Worm (Caenorhabditis elegans) whole organism, L4 larva: Measurements from ENCODE around the gene dis-3.

Experiments
- ama-1 ChIP-seq: fragments of 150-350 bp; optimal IDR thresholded peaks from 2 replicates; lab custom pipeline; 2014; ENCODE audit warnings: inconsistent platforms, mixed read lengths
- lin-29 ChIP-seq: fragments of 200-800 bp; sonication (Bioruptor generic); IDR thresholded peaks from 2 replicates; pipeline ENCODE4 v1.3.6; 2022; ENCODE audit warnings: missing genetic modification reagents, missing genetic modification characterization, missing compliant biosample characterization
- madf-5 ChIP-seq, 2 experiments: fragments of 200-800 bp; sonication (Bioruptor generic); IDR thresholded peaks; 2 replicates each; pipeline ENCODE4 v1.3.6; 2022; ENCODE audit warnings: missing compliant biosample characterization in 2 of 2, missing genetic modification characterization in 2 of 2
- mdl-1 ChIP-seq, 2 experiments: fragments of 150-350 bp in 1 of 2; sonication (generic microtip) in 1 of 2; optimal IDR thresholded peaks; 2 replicates each; lab custom pipeline; 2014 to 2017; ENCODE audit warnings: missing biosample characterization in 2 of 2, missing genetic modification characterization in 2 of 2
- nhr-237 ChIP-seq: sonication (generic microtip); optimal IDR thresholded peaks from 2 replicates; lab custom pipeline; 2017; ENCODE audit warnings: missing biosample characterization, missing genetic modification characterization
- snpc-4 ChIP-seq: fragments of 150-350 bp; optimal IDR thresholded peaks from 2 replicates; lab custom pipeline; 2014; ENCODE audit warnings: missing biosample characterization, missing genetic modification characterization
- unc-39 ChIP-seq: sonication (generic microtip); optimal IDR thresholded peaks from 2 replicates; lab custom pipeline; 2017; ENCODE audit warnings: missing biosample characterization, missing genetic modification characterization
- zip-11 ChIP-seq: fragments of 200-800 bp; sonication (Bioruptor generic); IDR thresholded peaks from 2 replicates; pipeline ENCODE4 v1.3.6; 2022; ENCODE audit warnings: missing genetic modification characterization, missing compliant biosample characterization

DNA sequence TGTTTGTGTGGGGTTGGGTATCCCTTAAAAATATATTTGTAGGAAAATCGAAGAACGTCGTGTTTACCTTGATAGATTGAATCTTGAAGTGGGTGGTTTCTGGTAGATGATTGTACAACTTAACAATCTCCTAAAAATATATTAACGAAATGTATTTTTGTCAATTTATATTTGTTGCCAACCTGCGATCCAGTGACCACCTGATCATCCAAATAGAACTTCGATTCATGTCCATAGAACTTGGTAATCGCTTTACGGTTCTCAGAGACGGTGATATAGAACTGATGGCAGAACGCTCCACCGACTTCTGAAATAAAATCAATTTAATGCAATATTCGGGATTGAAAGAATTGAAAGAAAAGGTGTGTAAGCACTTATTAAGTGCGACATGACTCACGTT lies 31.4 kb downstream of the dis-3 start:
- TF ChIP-seq nhr-237 (tag; lab: Kevin White, UChicago) (no peak), lin-29 (GFP tag; lab: Robert Waterston, UW) (no peak), mdl-1 (tag; optimal IDR thresholded peaks at IDR 0.05; lab: Kevin White, UChicago) (no peak), zip-11 (GFP tag; lab: Robert Waterston, UW) (no peak), unc-39 (tag; lab: Kevin White, UChicago) (no peak), ama-1 (lab: Kevin White, UChicago) (no peak), snpc-4 (tag; lab: Kevin White, UChicago) (no peak), madf-5 (GFP tag; IDR thresholded peaks at IDR 0.05; lab: Robert Waterston, UW) (no peak)
